Worm (Caenorhabditis elegans): ENCODE measurements around the gene ZK945.4.

ce11 chrII:10137358-10137757 lies 31.9 kb upstream of the ZK945.4 start, which contains the start of gene phg-1:
- no peak for TF ChIP-seq tbx-11 (GFP tag; IDR thresholded peaks at IDR 0.05)
- no peak for TF ChIP-seq ets-7 (tag; optimal IDR thresholded peaks at IDR 0.05)
- no peak for TF ChIP-seq sea-1 (GFP tag; conservative IDR thresholded peaks at IDR 0.05)
- no peak for TF ChIP-seq ceh-13 (GFP tag; optimal IDR thresholded peaks at IDR 0.05)
- TF ChIP-seq ama-1 (optimal IDR thresholded peaks at IDR 0.05) = no peak
- no peak for TF ChIP-seq tra-4 (tag; optimal IDR thresholded peaks at IDR 0.05)
- no peak for TF ChIP-seq ceh-36 (tag; optimal IDR thresholded peaks at IDR 0.05)
- no peak for TF ChIP-seq hmbx-1 (tag; optimal IDR thresholded peaks at IDR 0.05)
- TF ChIP-seq flt-1 (GFP tag; IDR thresholded peaks at IDR 0.05) = no peak
- TF ChIP-seq aly-1 (tag; optimal IDR thresholded peaks at IDR 0.05) = no peak
- TF ChIP-seq B0310.2 (tag; optimal IDR thresholded peaks at IDR 0.05) = no peak
